Fruit fly (Drosophila melanogaster): Measurements from ENCODE around the gene CG45075.
A peak's percentile ranks its signal among the peaks of the same experiment; 100 is the strongest.

Gene CG45075

DNA sequence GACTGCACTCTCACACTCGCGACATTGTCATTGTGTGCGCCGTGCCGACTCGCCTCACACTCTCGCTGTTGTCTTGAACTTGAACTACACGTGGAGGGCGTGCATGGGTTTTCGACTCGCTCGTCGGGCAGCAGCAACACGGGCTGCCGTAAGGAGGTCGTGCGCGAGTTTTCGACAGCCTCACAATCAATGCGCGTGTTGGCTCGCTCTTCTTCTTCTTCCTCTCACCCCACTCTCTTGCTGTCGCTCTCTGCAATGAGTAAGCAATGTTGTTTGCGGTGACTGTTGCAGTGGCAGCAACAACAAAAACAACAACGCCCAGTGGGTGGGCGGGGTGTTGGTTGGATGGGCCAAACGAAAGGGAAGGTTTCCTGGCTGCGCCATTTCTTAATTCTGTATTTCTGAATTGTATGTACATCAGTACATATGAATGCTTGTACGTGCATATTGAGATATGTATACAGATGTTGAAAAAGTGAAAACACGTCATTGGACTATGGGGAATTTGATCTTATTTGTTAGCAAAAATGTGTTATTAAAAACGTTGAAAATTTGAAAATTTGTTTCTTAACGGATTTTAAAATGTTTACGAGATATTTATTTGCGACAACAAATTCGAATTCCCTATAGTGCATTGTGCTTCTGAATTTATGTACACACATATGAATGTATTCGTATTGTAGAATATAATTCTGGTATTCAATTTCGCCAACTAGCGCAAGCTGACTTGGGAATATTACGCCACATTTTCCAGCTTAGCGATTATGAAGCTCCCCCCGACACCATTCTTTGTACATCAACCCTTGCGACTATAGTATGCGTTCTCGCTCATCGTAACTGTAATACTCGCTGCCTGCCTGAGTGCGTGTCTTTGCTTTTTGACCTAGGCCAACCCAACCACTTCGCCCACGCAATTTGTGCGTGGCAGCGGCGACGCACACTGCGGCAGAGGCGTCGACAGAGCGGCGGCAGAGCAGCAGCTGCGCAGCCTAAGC lies 2.5 kb upstream of the CG45075 start (continued):
- TF ChIP-seq Trl (optimal IDR thresholded peaks at IDR 0.05): peak; percentile 75 to 81
- TF ChIP-seq Trl (GFP tag; optimal IDR thresholded peaks at IDR 0.05): peak; percentile 42
- TF ChIP-seq CG3407 (GFP tag; optimal IDR thresholded peaks at IDR 0.05): no peak
- TF ChIP-seq al (GFP tag; IDR thresholded peaks at IDR 0.05): no peak
- TF ChIP-seq esg (GFP tag; conservative IDR thresholded peaks at IDR 0.05): no peak
- peak; percentile 40; the same call in 1 of the 2 replicates for TF ChIP-seq CG11696 (GFP tag; IDR thresholded peaks at IDR 0.05)
- no peak for TF ChIP-seq jumu (GFP tag; optimal IDR thresholded peaks at IDR 0.05)
- TF ChIP-seq CG4282 (GFP tag; optimal IDR thresholded peaks at IDR 0.05): peak; percentile 34
- TF ChIP-seq CG2712 (tag; optimal IDR thresholded peaks at IDR 0.05): peak; percentile 7
- no peak for TF ChIP-seq YL-1 (GFP tag; optimal IDR thresholded peaks at IDR 0.05)
- no peak for TF ChIP-seq Mes4 (GFP tag; optimal IDR thresholded peaks at IDR 0.05)
- peak; percentile 64; the same call in 1 of the 2 replicates for TF ChIP-seq CG13287 (GFP tag; IDR thresholded peaks at IDR 0.05; ENCODE audit: partially characterized antibody)
- peak; percentile 65 for TF ChIP-seq CG18599 (GFP tag; optimal IDR thresholded peaks at IDR 0.05)
- TF ChIP-seq tna (GFP tag; IDR thresholded peaks at IDR 0.05; ENCODE audit: partially characterized antibody): peak; percentile 59; the same call in 1 of the 2 replicates
- no peak for TF ChIP-seq Hr3 (GFP tag; optimal IDR thresholded peaks at IDR 0.05)
- peak; percentile 39; the same call in 1 of the 2 replicates for TF ChIP-seq CG9932 (GFP tag; IDR thresholded peaks at IDR 0.05)
- TF ChIP-seq Ada2b (GFP tag; IDR thresholded peaks at IDR 0.05): 0 out of 2 replicates have a peak, but pooled peaks have one; percentile 26
- peak in 1 of 2 experiments; percentile 12 for TF ChIP-seq dpn (GFP tag; optimal IDR thresholded peaks at IDR 0.05)
- TF ChIP-seq CG1647 (GFP tag; optimal IDR thresholded peaks at IDR 0.05): no peak
- peak; percentile 42 for TF ChIP-seq CG6813 (GFP tag; optimal IDR thresholded peaks at IDR 0.05)
- TF ChIP-seq shn (GFP tag; optimal IDR thresholded peaks at IDR 0.05): no peak
- no peak for TF ChIP-seq gsb (GFP tag; IDR thresholded peaks at IDR 0.05)
- no peak for TF ChIP-seq CG6254 (GFP tag; optimal IDR thresholded peaks at IDR 0.05)
- peak; percentile 62; the same call in 1 of the 2 replicates for TF ChIP-seq seq (GFP tag; IDR thresholded peaks at IDR 0.05)
- TF ChIP-seq CG6689 (GFP tag; IDR thresholded peaks at IDR 0.05): no peak
- peak; percentile 36 for TF ChIP-seq CG15601 (tag; optimal IDR thresholded peaks at IDR 0.05)
- no peak for TF ChIP-seq D19A (tag; optimal IDR thresholded peaks at IDR 0.05)
- TF ChIP-seq Scr (GFP tag; IDR thresholded peaks at IDR 0.05; ENCODE audit: partially characterized antibody): peak; percentile 53
- no peak for TF ChIP-seq Chrac-16 (GFP tag; optimal IDR thresholded peaks at IDR 0.05)
- peak; percentile 77; the same call in 2 of the 3 replicates for TF ChIP-seq gce (GFP tag; IDR thresholded peaks at IDR 0.05)
- TF ChIP-seq dmrt11E (tag; optimal IDR thresholded peaks at IDR 0.05): no peak
- no peak for TF ChIP-seq CG7928 (GFP tag; optimal IDR thresholded peaks at IDR 0.05)
- 0 out of 2 replicates have a peak, but pooled peaks have one; percentile 5 for TF ChIP-seq Xrp1 (GFP tag; IDR thresholded peaks at IDR 0.05)
- peak; percentile 23 for TF ChIP-seq CG13624 (GFP tag; optimal IDR thresholded peaks at IDR 0.05)
- TF ChIP-seq NfI (GFP tag; optimal IDR thresholded peaks at IDR 0.05): peak; percentile 46
- no peak for TF ChIP-seq fd96Cb (tag; optimal IDR thresholded peaks at IDR 0.05)
- no peak for TF ChIP-seq ham (GFP tag; IDR thresholded peaks at IDR 0.05)
- no peak for TF ChIP-seq CG10462 (GFP tag; optimal IDR thresholded peaks at IDR 0.05)
- TF ChIP-seq CG3065 (GFP tag; optimal IDR thresholded peaks at IDR 0.05): peak; percentile 46
- TF ChIP-seq CG17361 (GFP tag; IDR thresholded peaks at IDR 0.05): no peak
- TF ChIP-seq ase (GFP tag; IDR thresholded peaks at IDR 0.05): no peak
- TF ChIP-seq CG4707 (GFP tag; optimal IDR thresholded peaks at IDR 0.05): peak; percentile 67
- no peak for TF ChIP-seq Sry-β (GFP tag; optimal IDR thresholded peaks at IDR 0.05)
- TF ChIP-seq Asciz (GFP tag; optimal IDR thresholded peaks at IDR 0.05): peak; percentile 19
- TF ChIP-seq fu2 (GFP tag; optimal IDR thresholded peaks at IDR 0.05): no peak
- TF ChIP-seq CHES-1-like (GFP tag; optimal IDR thresholded peaks at IDR 0.05): no peak
- TF ChIP-seq CG33557 (GFP tag; optimal IDR thresholded peaks at IDR 0.05): peak; percentile 50
- no peak for TF ChIP-seq cas (GFP tag; IDR thresholded peaks at IDR 0.05)

Data from whole organism, embryonic.